Fruit fly (Drosophila melanogaster) whole organism, embryonic: ENCODE results near the gene r-l.

Experiments
- BtbVII ChIP-seq: fragments of 200-800 bp; sonication (Bioruptor generic); optimal IDR thresholded peaks from 3 replicates; lab custom pipeline; 2017; ENCODE audit warnings: missing biosample characterization, mild to moderate bottlenecking, missing genetic modification characterization
- CG3407 ChIP-seq: fragments of 200-800 bp; sonication (Bioruptor generic); optimal IDR thresholded peaks from 2 replicates; lab custom pipeline; 2018; ENCODE audit warnings: missing biosample characterization, mild to moderate bottlenecking, missing genetic modification characterization
- kah ChIP-seq: fragments of 200-800 bp; sonication (Bioruptor generic); optimal IDR thresholded peaks from 2 replicates; lab custom pipeline; 2018; ENCODE audit warnings: missing biosample characterization, mild to moderate bottlenecking, missing genetic modification characterization
- klu ChIP-seq: fragments of 200-800 bp; sonication (Bioruptor generic); IDR thresholded peaks from 2 replicates; pipeline ENCODE4 v1.3.6; 2022; ENCODE audit warnings: missing biosample characterization, missing genetic modification characterization
- psq ChIP-seq: fragments of 200-800 bp; sonication (Bioruptor generic); optimal IDR thresholded peaks from 2 replicates; lab custom pipeline; 2017; ENCODE audit warnings: missing biosample characterization, missing genetic modification characterization

- TF ChIP-seq BtbVII (GFP tag; lab: Kevin White, UChicago) (no peak), kah (GFP tag; lab: Kevin White, UChicago) (no peak), CG3407 (no peak), klu (GFP tag; lab: Robert Waterston, UW) (no peak), psq (GFP tag; lab: Kevin White, UChicago) (no peak)
Measured at dm6 chr3R:21057519-21057918, 15.6 kb downstream of the r-l start.
